Worm (Caenorhabditis elegans) whole organism, mixed stage, embryonic: Measurements from ENCODE around the gene Y49E10.18.

Source experiments
- M03D4.4 ChIP-seq: sonication (generic microtip); optimal IDR thresholded peaks from 2 replicates; lab custom pipeline; 2017; ENCODE audit warnings: mild to moderate bottlenecking, missing genetic modification characterization, missing compliant biosample characterization
- bed-3 ChIP-seq: fragments of 200-800 bp; sonication (Bioruptor generic); optimal IDR thresholded peaks from 3 replicates; lab custom pipeline; 2018; ENCODE audit warnings: mild to moderate bottlenecking, missing genetic modification characterization, moderate library complexity, missing compliant biosample characterization
- blmp-1 ChIP-seq: fragments of 150-350 bp; optimal IDR thresholded peaks from 2 replicates; lab custom pipeline; 2014; ENCODE audit warnings: missing biosample characterization, missing genetic modification characterization
- ceh-39 ChIP-seq: fragments of 150-350 bp; optimal IDR thresholded peaks from 2 replicates; lab custom pipeline; 2014; ENCODE audit warnings: missing biosample characterization, missing genetic modification characterization
- ceh-43 ChIP-seq: fragments of 200-800 bp; sonication (Bioruptor generic); optimal IDR thresholded peaks from 2 replicates; lab custom pipeline; 2018; ENCODE audit warnings: mild to moderate bottlenecking, missing genetic modification characterization, moderate library complexity, missing compliant biosample characterization
- ceh-83 ChIP-seq: fragments of 200-800 bp; sonication (Bioruptor generic); optimal IDR thresholded peaks from 2 replicates; lab custom pipeline; 2018; ENCODE audit warnings: mild to moderate bottlenecking, missing genetic modification characterization, missing compliant biosample characterization
- ces-1 ChIP-seq: fragments of 150-350 bp; optimal IDR thresholded peaks from 2 replicates; lab custom pipeline; 2014; ENCODE audit warnings: missing biosample characterization, missing genetic modification reagents, missing genetic modification characterization
- cnd-1 ChIP-seq: fragments of 200-800 bp; sonication (Bioruptor generic); optimal IDR thresholded peaks from 2 replicates; lab custom pipeline; 2018; ENCODE audit warnings: mild to moderate bottlenecking, missing genetic modification characterization, missing compliant biosample characterization
- drap-1 ChIP-seq: fragments of 200-800 bp; sonication (Bioruptor generic); optimal IDR thresholded peaks from 3 replicates; lab custom pipeline; 2018; ENCODE audit warnings: mild to moderate bottlenecking, missing genetic modification characterization, missing compliant biosample characterization
- elt-1 ChIP-seq: sonication (generic microtip); optimal IDR thresholded peaks from 2 replicates; lab custom pipeline; 2017; ENCODE audit warnings: missing genetic modification characterization, mild to moderate bottlenecking, missing compliant biosample characterization, antibody characterized with exemption, moderate library complexity, borderline replicate concordance; ENCODE audit not compliant: insufficient read depth
- elt-3 ChIP-seq: fragments of 150-350 bp; optimal IDR thresholded peaks from 2 replicates; lab custom pipeline; 2014; ENCODE audit warnings: missing biosample characterization, missing genetic modification characterization
- flh-1 ChIP-seq: fragments of 200-800 bp; sonication (Bioruptor generic); optimal IDR thresholded peaks from 2 replicates; lab custom pipeline; 2018; ENCODE audit warnings: mild to moderate bottlenecking, missing genetic modification characterization, moderate library complexity, missing compliant biosample characterization
- ham-2 ChIP-seq: fragments of 200-800 bp; sonication (Bioruptor generic); optimal IDR thresholded peaks from 2 replicates; lab custom pipeline; 2018; ENCODE audit warnings: mild to moderate bottlenecking, missing genetic modification characterization, missing compliant biosample characterization
- hlh-1 ChIP-seq: fragments of 150-350 bp; optimal IDR thresholded peaks from 2 replicates; lab custom pipeline; 2014; ENCODE audit warnings: missing biosample characterization, missing genetic modification reagents, missing genetic modification characterization
- lin-13 ChIP-seq: fragments of 150-350 bp; optimal IDR thresholded peaks from 2 replicates; lab custom pipeline; 2014; ENCODE audit warnings: missing biosample characterization, missing genetic modification characterization
- lin-32 ChIP-seq: fragments of 200-800 bp; sonication (Bioruptor generic); optimal IDR thresholded peaks from 2 replicates; lab custom pipeline; 2018; ENCODE audit warnings: mild to moderate bottlenecking, missing genetic modification characterization, missing compliant biosample characterization
- lsy-2 ChIP-seq: fragments of 150-350 bp; optimal IDR thresholded peaks from 2 replicates; lab custom pipeline; 2014; ENCODE audit warnings: missing biosample characterization, missing genetic modification characterization
- mab-5 ChIP-seq: fragments of 150-350 bp; optimal IDR thresholded peaks from 2 replicates; lab custom pipeline; 2014; ENCODE audit warnings: missing biosample characterization, missing genetic modification characterization
- mep-1 ChIP-seq: fragments of 150-350 bp; optimal IDR thresholded peaks from 2 replicates; lab custom pipeline; 2017; ENCODE audit warnings: missing biosample characterization, missing genetic modification reagents, missing genetic modification characterization, inconsistent platforms
- mls-2 ChIP-seq: sonication (generic microtip); optimal IDR thresholded peaks from 2 replicates; lab custom pipeline; 2016; ENCODE audit warnings: mild to moderate bottlenecking, missing genetic modification characterization, moderate library complexity, missing compliant biosample characterization
- nhr-12 ChIP-seq: fragments of 150-350 bp; optimal IDR thresholded peaks from 2 replicates; lab custom pipeline; 2014; ENCODE audit warnings: missing biosample characterization, missing genetic modification characterization
- nhr-2 ChIP-seq: fragments of 150-350 bp; optimal IDR thresholded peaks from 2 replicates; lab custom pipeline; 2014; ENCODE audit warnings: missing biosample characterization, missing genetic modification characterization
- nhr-237 ChIP-seq: fragments of 150-350 bp; optimal IDR thresholded peaks from 2 replicates; lab custom pipeline; 2014; ENCODE audit warnings: missing biosample characterization, missing genetic modification characterization
- nhr-28 ChIP-seq: fragments of 150-350 bp; optimal IDR thresholded peaks from 2 replicates; lab custom pipeline; 2014; ENCODE audit warnings: missing biosample characterization, missing genetic modification characterization
- nhr-76 ChIP-seq: sonication (generic microtip); optimal IDR thresholded peaks from 2 replicates; lab custom pipeline; 2017; ENCODE audit warnings: missing biosample characterization, missing genetic modification characterization
- pha-4 ChIP-seq: fragments of 150-350 bp; optimal IDR thresholded peaks from 2 replicates; lab custom pipeline; 2018; ENCODE audit warnings: missing biosample characterization, missing genetic modification reagents, missing genetic modification characterization
- sem-2 ChIP-seq: fragments of 200-800 bp; sonication (Bioruptor generic); optimal IDR thresholded peaks from 2 replicates; lab custom pipeline; 2018; ENCODE audit warnings: mild to moderate bottlenecking, missing genetic modification characterization, missing compliant biosample characterization
- snpc-4 ChIP-seq: fragments of 150-350 bp; optimal IDR thresholded peaks from 2 replicates; lab custom pipeline; 2014; ENCODE audit warnings: missing biosample characterization, missing genetic modification characterization
- sptf-1 ChIP-seq: sonication (generic microtip); optimal IDR thresholded peaks from 2 replicates; lab custom pipeline; 2017; ENCODE audit warnings: mild to moderate bottlenecking, missing genetic modification characterization, moderate library complexity, missing compliant biosample characterization
- tbx-8 ChIP-seq: fragments of 200-800 bp; sonication (Bioruptor generic); optimal IDR thresholded peaks from 2 replicates; lab custom pipeline; 2018; ENCODE audit warnings: mild to moderate bottlenecking, missing genetic modification characterization, moderate library complexity, missing compliant biosample characterization
- unc-120 ChIP-seq: sonication (generic microtip); optimal IDR thresholded peaks from 2 replicates; lab custom pipeline; 2017; ENCODE audit warnings: missing genetic modification characterization, missing compliant biosample characterization; ENCODE audit not compliant: poor library complexity, severe bottlenecking
- unc-39 ChIP-seq: fragments of 150-350 bp; optimal IDR thresholded peaks from 2 replicates; lab custom pipeline; 2014; ENCODE audit warnings: missing biosample characterization, missing genetic modification characterization
- unc-62 ChIP-seq: fragments of 150-350 bp; optimal IDR thresholded peaks from 2 replicates; lab custom pipeline; 2014; ENCODE audit warnings: missing biosample characterization, missing genetic modification reagents, missing genetic modification characterization
- zip-8 ChIP-seq: fragments of 150-350 bp; optimal IDR thresholded peaks from 2 replicates; lab custom pipeline; 2014; ENCODE audit warnings: missing biosample characterization, missing genetic modification characterization
- ztf-11 ChIP-seq: fragments of 150-350 bp; optimal IDR thresholded peaks from 2 replicates; lab custom pipeline; 2014; ENCODE audit warnings: missing biosample characterization, missing genetic modification characterization

Gene Y49E10.18

DNA sequence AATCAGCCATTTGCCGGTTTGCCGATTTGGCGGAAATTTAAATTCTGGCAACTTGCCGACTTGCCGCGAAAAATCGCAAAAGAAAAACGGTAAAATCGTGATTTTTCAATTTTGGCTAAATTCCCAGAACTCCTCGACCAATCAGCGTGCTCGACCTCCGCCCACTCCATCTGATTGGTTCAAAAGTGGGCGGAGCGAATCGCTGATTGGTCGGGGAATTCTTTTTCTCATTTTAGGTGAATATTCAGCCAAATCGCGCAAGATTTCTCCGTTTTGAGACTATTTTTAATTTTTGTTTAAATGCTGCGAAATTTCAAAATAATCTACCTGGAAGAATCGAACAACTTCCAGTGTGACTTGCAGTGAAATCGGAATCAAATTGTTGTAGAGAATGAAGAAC, 31.4 kb downstream of the Y49E10.18 start:
- TF ChIP-seq zip-8 (tag; lab: Kevin White, UChicago) (no peak), drap-1 (GFP tag; lab: Kevin White, UChicago) (no peak), nhr-76 (tag; lab: Kevin White, UChicago) (no peak), nhr-2 (no peak), lin-32 (GFP tag; lab: Kevin White, UChicago) (no peak), hlh-1 (tag; lab: Kevin White, UChicago) (no peak), unc-62 (no peak), elt-1 (tag; lab: Kevin White, UChicago) (no peak)

DNA sequence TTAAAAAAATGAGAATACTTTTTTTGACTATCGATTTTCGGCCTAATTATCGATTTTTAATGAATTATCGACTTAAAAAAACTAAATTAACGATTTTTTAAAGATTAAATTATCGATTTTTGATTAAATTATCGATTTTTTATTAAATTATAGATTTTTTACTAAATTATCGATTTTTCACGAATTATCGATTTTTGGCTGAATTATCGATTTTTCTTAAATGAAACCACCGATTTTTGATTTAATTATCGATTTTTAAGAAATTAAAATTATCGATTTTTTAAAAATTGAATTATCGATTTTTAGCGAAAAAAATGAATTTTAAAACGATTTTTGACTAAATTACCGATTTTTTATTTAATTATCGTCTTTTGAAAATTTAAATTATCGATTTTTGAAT, 34.2 kb downstream of the Y49E10.18 start:
- peak; percentile 48 for TF ChIP-seq ces-1 (GFP tag; lab: Kevin White, UChicago)
- TF ChIP-seq elt-3 (tag; lab: Kevin White, UChicago), result no peak

DNA sequence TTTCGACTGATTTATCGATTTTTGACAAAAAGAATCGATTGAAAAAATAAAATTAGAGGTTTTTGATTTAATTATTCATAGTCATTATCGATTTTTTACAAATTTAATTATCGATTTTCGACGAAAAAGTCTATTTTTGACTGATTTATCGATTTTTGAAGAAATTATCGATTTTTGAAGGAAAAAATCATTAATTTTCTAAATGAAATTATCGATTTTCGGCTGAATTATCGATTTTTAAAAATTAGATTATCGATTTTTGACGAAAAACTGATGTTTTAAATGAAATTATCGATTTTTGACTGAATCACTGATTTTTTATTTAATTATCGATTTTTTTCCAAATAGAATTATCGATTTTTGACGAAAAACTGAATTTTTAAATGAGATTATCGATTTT, 34.8 kb downstream of the Y49E10.18 start:
- no peak for TF ChIP-seq blmp-1 (tag; lab: Kevin White, UChicago)
- TF ChIP-seq ceh-39 (tag; lab: Kevin White, UChicago), result no peak
- TF ChIP-seq tbx-8 (GFP tag; lab: Kevin White, UChicago), result no peak
- TF ChIP-seq sem-2, result no peak
- no peak for TF ChIP-seq mep-1
- TF ChIP-seq drap-1 (GFP tag; lab: Kevin White, UChicago), result no peak
- TF ChIP-seq mab-5 (tag; lab: Kevin White, UChicago), result no peak
- no peak for TF ChIP-seq elt-3 (tag; lab: Kevin White, UChicago)
- no peak for TF ChIP-seq cnd-1 (tag; lab: Kevin White, UChicago)
- no peak for TF ChIP-seq ceh-43 (GFP tag; lab: Kevin White, UChicago)
- no peak for TF ChIP-seq flh-1
- no peak for TF ChIP-seq ceh-83
- TF ChIP-seq lsy-2 (tag; lab: Kevin White, UChicago), result no peak
- TF ChIP-seq, all 35 proteins: peak for 0

DNA sequence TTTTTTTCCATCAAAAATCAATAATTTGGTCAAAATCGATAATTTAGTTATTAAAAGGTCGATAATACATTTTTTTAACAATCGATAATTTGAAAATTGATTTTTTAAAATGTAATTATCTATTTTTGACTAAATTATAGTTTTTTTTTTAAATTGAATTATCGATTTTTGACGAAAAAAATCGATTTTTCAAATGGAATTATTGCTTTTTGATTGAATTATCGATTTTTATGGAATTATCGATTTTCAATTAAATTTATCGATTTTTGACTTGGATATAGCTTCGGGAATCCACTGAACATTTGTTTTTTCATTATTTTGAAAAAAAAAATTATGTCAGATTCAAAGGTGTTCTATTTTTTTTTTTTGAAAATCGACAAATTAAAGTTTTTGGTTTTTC, 35.6 kb downstream of the Y49E10.18 start:
- no peak for TF ChIP-seq ceh-83
- TF ChIP-seq ces-1 (GFP tag; lab: Kevin White, UChicago), result peak; percentile 25
- no peak for TF ChIP-seq ham-2 (GFP tag; lab: Kevin White, UChicago)
- no peak for TF ChIP-seq snpc-4 (tag; lab: Kevin White, UChicago)
- TF ChIP-seq bed-3 (GFP tag; lab: Kevin White, UChicago), result no peak

DNA sequence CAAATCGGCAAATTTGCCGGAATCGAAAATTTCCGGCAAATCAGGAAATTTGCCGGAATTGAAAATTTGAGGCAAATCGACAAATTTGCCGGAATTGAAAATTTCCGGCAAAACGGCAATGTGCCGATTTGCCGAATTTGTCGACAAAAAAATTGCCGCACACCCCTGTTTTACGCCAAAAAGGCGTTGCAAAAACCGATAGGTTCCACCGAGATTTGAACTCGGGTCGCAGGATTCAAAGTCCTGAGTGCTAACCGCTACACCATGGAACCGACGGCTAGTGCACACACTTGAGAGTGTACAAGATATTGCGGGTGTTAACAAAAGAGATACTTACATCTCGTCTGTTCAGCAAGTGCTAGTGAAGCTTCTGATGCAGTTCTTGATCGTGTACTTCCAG, 46.2 kb downstream of the Y49E10.18 start:
- TF ChIP-seq nhr-12 (tag; lab: Kevin White, UChicago), result no peak
- peak; percentile 80 for TF ChIP-seq lin-32 (GFP tag; lab: Kevin White, UChicago)
- no peak for TF ChIP-seq ceh-83
- TF ChIP-seq hlh-1 (tag; lab: Kevin White, UChicago), result no peak
- TF ChIP-seq zip-8 (tag; lab: Kevin White, UChicago), result no peak
- TF ChIP-seq nhr-237 (tag; lab: Kevin White, UChicago), result no peak
- TF ChIP-seq ceh-43 (GFP tag; lab: Kevin White, UChicago), result peak; percentile 12
- no peak for TF ChIP-seq nhr-2
- peak; percentile 46 for TF ChIP-seq cnd-1 (tag; lab: Kevin White, UChicago)
- no peak for TF ChIP-seq pha-4 (tag; lab: Kevin White, UChicago)
- no peak for TF ChIP-seq ztf-11 (tag; lab: Kevin White, UChicago)
- TF ChIP-seq mep-1, result no peak
- TF ChIP-seq sptf-1 (tag; lab: Kevin White, UChicago), result peak; percentile 84
- peak; percentile 5 for TF ChIP-seq ham-2 (GFP tag; lab: Kevin White, UChicago)
- TF ChIP-seq sem-2, result peak; percentile 32
- TF ChIP-seq ceh-39 (tag; lab: Kevin White, UChicago), result no peak
- TF ChIP-seq tbx-8 (GFP tag; lab: Kevin White, UChicago), result no peak
- no peak for TF ChIP-seq mab-5 (tag; lab: Kevin White, UChicago)
- no peak for TF ChIP-seq elt-3 (tag; lab: Kevin White, UChicago)
- TF ChIP-seq nhr-76 (tag; lab: Kevin White, UChicago), result no peak
- TF ChIP-seq bed-3 (GFP tag; lab: Kevin White, UChicago), result peak; percentile 28
- TF ChIP-seq M03D4.4 (tag; lab: Kevin White, UChicago), result peak; percentile 14
- TF ChIP-seq nhr-28 (tag; lab: Kevin White, UChicago), result no peak
- TF ChIP-seq elt-1 (tag; lab: Kevin White, UChicago), result no peak
- TF ChIP-seq lin-13 (tag; lab: Kevin White, UChicago), result no peak
- no peak for TF ChIP-seq unc-39 (tag; lab: Kevin White, UChicago)
- peak; percentile 58 for TF ChIP-seq mls-2 (tag; lab: Kevin White, UChicago)
- peak; percentile 47 for TF ChIP-seq drap-1 (GFP tag; lab: Kevin White, UChicago)
- no peak for TF ChIP-seq unc-62
- no peak for TF ChIP-seq ces-1 (GFP tag; lab: Kevin White, UChicago)
- peak; percentile 20 for TF ChIP-seq flh-1
- no peak for TF ChIP-seq lsy-2 (tag; lab: Kevin White, UChicago)
- TF ChIP-seq blmp-1 (tag; lab: Kevin White, UChicago), result no peak
- peak; percentile 40 for TF ChIP-seq unc-120
- no peak for TF ChIP-seq snpc-4 (tag; lab: Kevin White, UChicago)
